Worm (Caenorhabditis elegans): Measurements from ENCODE around the gene pir-1.
A peak's percentile ranks its signal among the peaks of the same experiment; 100 is the strongest.

Gene pir-1

ce11 chrII:9197212-9197611, 20.1 kb downstream of the pir-1 start, which contains the start of gene let-23:
let-23 (plus strand) TSS chrII:9197512.
- no peak for TF ChIP-seq skn-1 (tag; optimal IDR thresholded peaks at IDR 0.05)
- no peak for TF ChIP-seq aly-2 (tag; optimal IDR thresholded peaks at IDR 0.05)
- no peak for TF ChIP-seq ztf-4 (tag; optimal IDR thresholded peaks at IDR 0.05)
- TF ChIP-seq ztf-11 (tag; optimal IDR thresholded peaks at IDR 0.05): no peak
- TF ChIP-seq sea-2 (GFP tag; optimal IDR thresholded peaks at IDR 0.05): no peak
- no peak for TF ChIP-seq fos-1 (tag; optimal IDR thresholded peaks at IDR 0.05)
- no peak for TF ChIP-seq elt-1 (tag; optimal IDR thresholded peaks at IDR 0.05)
- TF ChIP-seq ceh-16 (tag; optimal IDR thresholded peaks at IDR 0.05): no peak

ce11 chrII:9210076-9210475, 33.0 kb downstream of the pir-1 start, which contains the start of gene ZK1067.4:
ZK1067.4 (plus strand) TSS chrII:9210376.
- TF ChIP-seq fkh-10 (GFP tag; optimal IDR thresholded peaks at IDR 0.05): no peak
- no peak for TF ChIP-seq eor-1 (tag; optimal IDR thresholded peaks at IDR 0.05)
- TF ChIP-seq lin-39 (tag; optimal IDR thresholded peaks at IDR 0.05): no peak
- TF ChIP-seq sea-2 (GFP tag; optimal IDR thresholded peaks at IDR 0.05): no peak
- TF ChIP-seq fos-1 (tag; optimal IDR thresholded peaks at IDR 0.05): no peak
- no peak for TF ChIP-seq ceh-9 (tag; optimal IDR thresholded peaks at IDR 0.05)
- no peak for TF ChIP-seq egl-5 (tag; optimal IDR thresholded peaks at IDR 0.05)
- no peak for TF ChIP-seq nhr-12 (tag; optimal IDR thresholded peaks at IDR 0.05)
- no peak for TF ChIP-seq aly-2 (tag; optimal IDR thresholded peaks at IDR 0.05)
- TF ChIP-seq nhr-28 (tag; optimal IDR thresholded peaks at IDR 0.05): no peak
- TF ChIP-seq lsy-12 (tag; optimal IDR thresholded peaks at IDR 0.05): no peak
- TF ChIP-seq lin-15B (tag; optimal IDR thresholded peaks at IDR 0.05): no peak
- TF ChIP-seq nhr-237 (tag; optimal IDR thresholded peaks at IDR 0.05): no peak
- TF ChIP-seq nhr-11 (tag; optimal IDR thresholded peaks at IDR 0.05): no peak
- no peak for TF ChIP-seq fkh-2 (tag; optimal IDR thresholded peaks at IDR 0.05)
- TF ChIP-seq nhr-77 (tag; optimal IDR thresholded peaks at IDR 0.05): no peak

ce11 chrII:9211684-9212083, 34.6 kb downstream of the pir-1 start:
- TF ChIP-seq elt-3 (tag; optimal IDR thresholded peaks at IDR 0.05) (no peak), nhr-237 (tag; optimal IDR thresholded peaks at IDR 0.05) (no peak), nhr-23 (tag; optimal IDR thresholded peaks at IDR 0.05) (peak; percentile 11), snpc-4 (tag; optimal IDR thresholded peaks at IDR 0.05) (peak; percentile 96), pqm-1 (tag; optimal IDR thresholded peaks at IDR 0.05) (peak; percentile 26), ceh-9 (tag; optimal IDR thresholded peaks at IDR 0.05) (no peak), elt-2 (tag; optimal IDR thresholded peaks at IDR 0.05) (peak; percentile 62), nhr-43 (tag; optimal IDR thresholded peaks at IDR 0.05; ENCODE audit: poor library complexity, severe bottlenecking) (peak; percentile 57), nfya-1 (tag; optimal IDR thresholded peaks at IDR 0.05; ENCODE audit: insufficient read depth) (no peak), nhr-11 (tag; optimal IDR thresholded peaks at IDR 0.05) (no peak), lsy-12 (tag; optimal IDR thresholded peaks at IDR 0.05) (peak; percentile 58), lin-15B (tag; optimal IDR thresholded peaks at IDR 0.05) (no peak), jun-1 (tag; optimal IDR thresholded peaks at IDR 0.05) (peak; percentile 5), mml-1 (tag; optimal IDR thresholded peaks at IDR 0.05) (no peak), nhr-25 (tag; optimal IDR thresholded peaks at IDR 0.05) (peak; percentile 26)

ce11 chrII:9213055-9213708, 36.1 kb downstream of the pir-1 start, which contains the start of gene znfx-1:
znfx-1 (plus strand) TSS chrII:9213658.
- no peak for TF ChIP-seq lsy-12 (tag; optimal IDR thresholded peaks at IDR 0.05)
- TF ChIP-seq hmg-11 (tag; optimal IDR thresholded peaks at IDR 0.05): no peak
- no peak for TF ChIP-seq lin-39 (tag; optimal IDR thresholded peaks at IDR 0.05)
- no peak for TF ChIP-seq nhr-76 (tag; optimal IDR thresholded peaks at IDR 0.05)
- no peak for TF ChIP-seq elt-2 (tag; optimal IDR thresholded peaks at IDR 0.05)
- TF ChIP-seq fkh-2 (tag; optimal IDR thresholded peaks at IDR 0.05): no peak
- no peak for TF ChIP-seq snpc-4 (tag; optimal IDR thresholded peaks at IDR 0.05)
- TF ChIP-seq sea-2 (GFP tag; optimal IDR thresholded peaks at IDR 0.05): no peak
- TF ChIP-seq nhr-28 (tag; optimal IDR thresholded peaks at IDR 0.05): no peak
- TF ChIP-seq ceh-28 (tag; optimal IDR thresholded peaks at IDR 0.05): no peak
- TF ChIP-seq egl-27 (tag; optimal IDR thresholded peaks at IDR 0.05): no peak
- no peak for TF ChIP-seq skn-1 (tag; optimal IDR thresholded peaks at IDR 0.05)
- TF ChIP-seq ZK546.5 (tag; optimal IDR thresholded peaks at IDR 0.05): no peak
- TF ChIP-seq nhr-43 (tag; optimal IDR thresholded peaks at IDR 0.05; ENCODE audit: poor library complexity, severe bottlenecking): no peak
- TF ChIP-seq fkh-10 (GFP tag; optimal IDR thresholded peaks at IDR 0.05): no peak

All from whole organism, L3 larva.